Worm (Caenorhabditis elegans): ENCODE results near the gene odr-3.

DNA sequence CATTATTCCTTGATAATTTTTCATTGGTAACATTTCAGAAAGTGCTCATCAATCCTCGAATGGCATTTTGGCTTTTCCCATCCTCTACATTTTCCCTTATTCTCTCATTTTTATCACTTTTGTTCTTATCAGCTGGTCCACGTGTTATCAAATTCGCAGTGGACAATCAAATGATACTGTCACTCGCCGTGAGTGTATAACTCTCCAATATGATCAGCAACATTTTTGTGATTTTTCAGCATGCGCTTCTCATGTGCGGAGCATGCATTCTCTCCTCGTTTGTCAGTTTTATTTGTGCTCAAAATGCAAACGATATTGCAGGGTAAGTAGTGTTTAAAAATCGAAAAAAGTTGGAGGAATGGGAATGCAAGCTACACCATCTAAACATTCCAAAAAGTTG lies 36.8 kb downstream of the odr-3 start:
- TF ChIP-seq aly-2 (tag; optimal IDR thresholded peaks at IDR 0.05) (no peak), dmd-8 (GFP tag; IDR thresholded peaks at IDR 0.05) (no peak), nhr-76 (tag; optimal IDR thresholded peaks at IDR 0.05) (no peak)
